Fruit fly (Drosophila melanogaster): ENCODE data around the gene CG11885.

CG11885 gene

dm6 chr2L:382807-383206 is 38.4 kb downstream of the CG11885 start (continued):
- peak; percentile 44 for TF ChIP-seq CG15336 (GFP tag; IDR thresholded peaks at IDR 0.05)
- TF ChIP-seq Sox15 (GFP tag; optimal IDR thresholded peaks at IDR 0.05) = no peak
- TF ChIP-seq Sox102F (GFP tag; optimal IDR thresholded peaks at IDR 0.05) = peak; percentile 68
- peak; percentile 88 for TF ChIP-seq Eip78C (GFP tag)
- 0 out of 3 replicates have a peak, but pooled peaks have one; percentile 25 for TF ChIP-seq eg (GFP tag; IDR thresholded peaks at IDR 0.05)
- TF ChIP-seq achi (GFP tag; optimal IDR thresholded peaks at IDR 0.05) = peak; percentile 56
- peak; percentile 38 for TF ChIP-seq CG32006 (GFP tag; optimal IDR thresholded peaks at IDR 0.05)
- peak; percentile 53 for TF ChIP-seq CG10669 (GFP tag; optimal IDR thresholded peaks at IDR 0.05)
- peak; percentile 88 for TF ChIP-seq svp (GFP tag)
- TF ChIP-seq OdsH (GFP tag; optimal IDR thresholded peaks at IDR 0.05) = peak; percentile 50
- peak; percentile 16 for TF ChIP-seq CG7368 (GFP tag; optimal IDR thresholded peaks at IDR 0.05)
- TF ChIP-seq CG34406 (GFP tag; optimal IDR thresholded peaks at IDR 0.05) = peak; percentile 46
- TF ChIP-seq CG10631 (GFP tag; optimal IDR thresholded peaks at IDR 0.05) = peak; percentile 53
- TF ChIP-seq CG4318 (GFP tag; optimal IDR thresholded peaks at IDR 0.05) = peak; percentile 6
- TF ChIP-seq Ets96B (tag; optimal IDR thresholded peaks at IDR 0.05) = peak; percentile 33
- TF ChIP-seq dsx (GFP tag; optimal IDR thresholded peaks at IDR 0.05; ENCODE audit: poor library complexity, severe bottlenecking) = peak; percentile 40
- TF ChIP-seq CG8632 (GFP tag; optimal IDR thresholded peaks at IDR 0.05) = peak; percentile 22
- no peak for TF ChIP-seq dac (GFP tag; optimal IDR thresholded peaks at IDR 0.05)
- no peak for TF ChIP-seq fkh (GFP tag; optimal IDR thresholded peaks at IDR 0.05)
- no peak for TF ChIP-seq Hr38 (GFP tag; optimal IDR thresholded peaks at IDR 0.05)
- TF ChIP-seq ss (GFP tag; optimal IDR thresholded peaks at IDR 0.05) = peak; percentile 25 to 34
- no peak for TF ChIP-seq Blimp-1 (GFP tag; optimal IDR thresholded peaks at IDR 0.05)
- TF ChIP-seq Gug (GFP tag; IDR thresholded peaks at IDR 0.05) = no peak; the same call in 1 of the 2 replicates
- peak; percentile 68 for TF ChIP-seq Hr39 (GFP tag; optimal IDR thresholded peaks at IDR 0.05)
- TF ChIP-seq pdm3 (GFP tag; optimal IDR thresholded peaks at IDR 0.05) = peak; percentile 51
- peak; percentile 46; the same call in 1 of the 3 replicates for TF ChIP-seq CG8119 (GFP tag; IDR thresholded peaks at IDR 0.05)
- TF ChIP-seq CG6276 (GFP tag; optimal IDR thresholded peaks at IDR 0.05) = peak; percentile 10
- no peak for TF ChIP-seq CG11294 (GFP tag; IDR thresholded peaks at IDR 0.05)
- no peak for TF ChIP-seq CG6854 (GFP tag; optimal IDR thresholded peaks at IDR 0.05)
- peak; percentile 71 for TF ChIP-seq CG31627 (GFP tag; optimal IDR thresholded peaks at IDR 0.05)
- peak; percentile 67 for TF ChIP-seq topi (GFP tag; optimal IDR thresholded peaks at IDR 0.05)
- peak; percentile 61 for TF ChIP-seq lz (GFP tag; optimal IDR thresholded peaks at IDR 0.05)
- peak; percentile 65 for TF ChIP-seq CG3919 (GFP tag; optimal IDR thresholded peaks at IDR 0.05)
- TF ChIP-seq Smox (GFP tag; optimal IDR thresholded peaks at IDR 0.05) = peak; percentile 61
- peak; percentile 68 for TF ChIP-seq Eip75B (GFP tag; optimal IDR thresholded peaks at IDR 0.05)
- no peak for TF ChIP-seq CG16779 (tag; optimal IDR thresholded peaks at IDR 0.05)
- no peak for TF ChIP-seq Lpt (GFP tag; optimal IDR thresholded peaks at IDR 0.05)
- TF ChIP-seq CG1621 (tag; optimal IDR thresholded peaks at IDR 0.05) = peak; percentile 16
- no peak for TF ChIP-seq CG11762 (GFP tag; optimal IDR thresholded peaks at IDR 0.05; ENCODE audit: insufficient read depth)
- TF ChIP-seq fd85E (GFP tag; optimal IDR thresholded peaks at IDR 0.05) = no peak
- TF ChIP-seq acj6 (GFP tag; optimal IDR thresholded peaks at IDR 0.05) = peak; percentile 56

- TF ChIP-seq Eip93F (GFP tag; optimal IDR thresholded peaks at IDR 0.05) (no peak), salr (GFP tag; optimal IDR thresholded peaks at IDR 0.05) (no peak)
These were observed 42.3 kb downstream of the CG11885 start for dm6 chr2L:378815-379440.

All from whole organism, prepupa.